Fruit fly (Drosophila melanogaster): ENCODE measurements around the gene Sarm.

Gene Sarm

dm6 chr3L:8065575-8066410, 2.1 kb downstream of the Sarm start (continued):
- TF ChIP-seq CG8290 (GFP tag; optimal IDR thresholded peaks at IDR 0.05) = no peak
- TF ChIP-seq CG8290 (tag; optimal IDR thresholded peaks at IDR 0.05) = peak in 1 of 2 experiments; percentile 18
- TF ChIP-seq Sox100B (GFP tag; optimal IDR thresholded peaks at IDR 0.05) = peak; percentile 16
- TF ChIP-seq CG4854 (GFP tag; optimal IDR thresholded peaks at IDR 0.05) = no peak
- no peak for TF ChIP-seq Dip2 (GFP tag; IDR thresholded peaks at IDR 0.05)
- TF ChIP-seq ato (GFP tag; IDR thresholded peaks at IDR 0.05; ENCODE audit: partially characterized antibody) = peak; percentile 85
- TF ChIP-seq CG10321 (GFP tag; IDR thresholded peaks at IDR 0.05) = no peak
- TF ChIP-seq unc-4 (GFP tag; IDR thresholded peaks at IDR 0.05; ENCODE audit: partially characterized antibody) = 0 out of 2 replicates have a peak, but pooled peaks have one; percentile 45
- no peak for TF ChIP-seq crc (GFP tag; optimal IDR thresholded peaks at IDR 0.05)
- peak; percentile 96 for TF ChIP-seq CG6791 (GFP tag; IDR thresholded peaks at IDR 0.05; ENCODE audit: partially characterized antibody)
- no peak for TF ChIP-seq ash1 (GFP tag; optimal IDR thresholded peaks at IDR 0.05)
- peak; percentile 9 for TF ChIP-seq CG15514 (GFP tag; optimal IDR thresholded peaks at IDR 0.05)
- TF ChIP-seq Stat92E (GFP tag; optimal IDR thresholded peaks at IDR 0.05) = peak in 1 of 3 experiments; percentile 72
- no peak for TF ChIP-seq Poxn (GFP tag; IDR thresholded peaks at IDR 0.05)
- peak; percentile 82 for TF ChIP-seq sqz (GFP tag; optimal IDR thresholded peaks at IDR 0.05)
- TF ChIP-seq fd64A (GFP tag; optimal IDR thresholded peaks at IDR 0.05) = peak; percentile 14
- TF ChIP-seq CG7745 (tag; optimal IDR thresholded peaks at IDR 0.05) = peak; percentile 100
- peak; percentile 10 for TF ChIP-seq CG11504 (tag; optimal IDR thresholded peaks at IDR 0.05)
- no peak for TF ChIP-seq ind (GFP tag; optimal IDR thresholded peaks at IDR 0.05)
- TF ChIP-seq CG15601 (tag; optimal IDR thresholded peaks at IDR 0.05) = peak; percentile 16
- peak; percentile 2 for TF ChIP-seq tap (tag; optimal IDR thresholded peaks at IDR 0.05)
- TF ChIP-seq wek (GFP tag; optimal IDR thresholded peaks at IDR 0.05) = peak; percentile 47
- peak; percentile 36; the same call in 1 of the 3 replicates for TF ChIP-seq Doc3 (GFP tag; IDR thresholded peaks at IDR 0.05; ENCODE audit: partially characterized antibody)
- TF ChIP-seq sd (tag; optimal IDR thresholded peaks at IDR 0.05) = peak; percentile 13
- TF ChIP-seq CG1233 (GFP tag; optimal IDR thresholded peaks at IDR 0.05) = no peak
- TF ChIP-seq chif (GFP tag; optimal IDR thresholded peaks at IDR 0.05) = no peak
- TF ChIP-seq CG17328 (GFP tag; IDR thresholded peaks at IDR 0.05) = peak; percentile 43
- TF ChIP-seq sens (GFP tag) = peak; percentile 57
- TF ChIP-seq CG14710 (tag; optimal IDR thresholded peaks at IDR 0.05) = peak; percentile 11
- TF ChIP-seq CG13424 (tag; optimal IDR thresholded peaks at IDR 0.05) = peak; percentile 4
- TF ChIP-seq CG13287 (GFP tag; IDR thresholded peaks at IDR 0.05; ENCODE audit: partially characterized antibody) = peak; percentile 22; the same call in 1 of the 2 replicates
- peak; percentile 55 for TF ChIP-seq CG8924 (tag; optimal IDR thresholded peaks at IDR 0.05)
- peak; percentile 36 for TF ChIP-seq gcm (GFP tag; optimal IDR thresholded peaks at IDR 0.05)
- TF ChIP-seq Scr (GFP tag; IDR thresholded peaks at IDR 0.05; ENCODE audit: partially characterized antibody) = peak; percentile 80
- peak; percentile 40 for TF ChIP-seq HLHmδ (GFP tag; optimal IDR thresholded peaks at IDR 0.05)
- no peak for TF ChIP-seq nmo (GFP tag; optimal IDR thresholded peaks at IDR 0.05)
- peak; percentile 50 for TF ChIP-seq CG2712 (tag; optimal IDR thresholded peaks at IDR 0.05)
- TF ChIP-seq esg (GFP tag; conservative IDR thresholded peaks at IDR 0.05) = no peak
- TF ChIP-seq zen2 (GFP tag; IDR thresholded peaks at IDR 0.05; ENCODE audit: partially characterized antibody) = peak; percentile 69; the same call in 1 of the 3 replicates
- TF ChIP-seq Hey (tag; optimal IDR thresholded peaks at IDR 0.05) = no peak
- TF ChIP-seq Dll (GFP tag; IDR thresholded peaks at IDR 0.05; ENCODE audit: partially characterized antibody) = 0 out of 4 replicates have a peak, but pooled peaks have one; percentile 34
- TF ChIP-seq CG3163 (GFP tag; optimal IDR thresholded peaks at IDR 0.05) = no peak
- TF ChIP-seq org-1 (GFP tag; optimal IDR thresholded peaks at IDR 0.05) = no peak
- TF ChIP-seq hb (GFP tag; IDR thresholded peaks at IDR 0.05; ENCODE audit: partially characterized antibody) = peak; percentile 75
- no peak for TF ChIP-seq Usf (GFP tag; optimal IDR thresholded peaks at IDR 0.05)
- TF ChIP-seq nerfin-2 (GFP tag; IDR thresholded peaks at IDR 0.05; ENCODE audit: partially characterized antibody) = peak; percentile 84
- no peak for TF ChIP-seq CG7271 (tag; optimal IDR thresholded peaks at IDR 0.05)

All from whole organism, embryonic.